Worm (Caenorhabditis elegans) whole organism, L4 larva: ENCODE results near the gene him-4.

ENCODE experiments used
- F37D6.2 ChIP-seq: sonication (generic microtip); optimal IDR thresholded peaks from 2 replicates; lab custom pipeline; 2016; ENCODE audit warnings: mild to moderate bottlenecking, missing genetic modification characterization, missing compliant biosample characterization
- Y5F2A.4 ChIP-seq: fragments of 200-800 bp; sonication (Bioruptor generic); optimal IDR thresholded peaks from 2 replicates; lab custom pipeline; 2018; ENCODE audit warnings: mild to moderate bottlenecking, missing genetic modification characterization, missing compliant biosample characterization
- Y75B8A.6 ChIP-seq: fragments of 200-800 bp; sonication (Bioruptor generic); IDR thresholded peaks from 2 replicates; pipeline ENCODE4 v1.3.6; 2022; ENCODE audit warnings: missing genetic modification reagents, missing genetic modification characterization, missing compliant biosample characterization
- aha-1 ChIP-seq: fragments of 150-350 bp; peaks from one replicate; lab custom pipeline; 2014; ENCODE audit warnings: missing biosample characterization, missing genetic modification characterization
- aly-2 ChIP-seq: sonication (generic microtip); optimal IDR thresholded peaks from 2 replicates; lab custom pipeline; 2018; ENCODE audit warnings: missing biosample characterization, missing genetic modification characterization
- arid-1 ChIP-seq: fragments of 200-800 bp; sonication (Bioruptor generic); conservative IDR thresholded peaks from 2 replicates; pipeline ENCODE4 v1.3.6; 2022; ENCODE audit warnings: missing genetic modification reagents, missing genetic modification characterization, missing compliant biosample characterization
- ceh-28 ChIP-seq: fragments of 150-350 bp; optimal IDR thresholded peaks from 2 replicates; lab custom pipeline; 2014; ENCODE audit warnings: missing biosample characterization, missing genetic modification reagents, missing genetic modification characterization
- ceh-32 ChIP-seq: sonication (generic microtip); optimal IDR thresholded peaks from 2 replicates; lab custom pipeline; 2016; ENCODE audit warnings: mild to moderate bottlenecking, missing genetic modification characterization, missing compliant biosample characterization; ENCODE audit not compliant: poor library complexity
- daf-16 ChIP-seq, 3 experiments: sonication (generic microtip); optimal IDR thresholded peaks; 2 replicates each; lab custom pipeline; 2016 to 2017; ENCODE audit warnings: missing genetic modification characterization in 3 of 3, missing genetic modification reagents in 3 of 3, mild to moderate bottlenecking in 2 of 3, missing compliant biosample characterization in 2 of 3, missing biosample characterization in 1 of 3, moderate library complexity in 1 of 3
- dmd-6 ChIP-seq: fragments of 200-800 bp; sonication (Bioruptor generic); IDR thresholded peaks from 2 replicates; pipeline ENCODE4 v1.3.6; 2022; ENCODE audit warnings: missing genetic modification reagents, missing genetic modification characterization, missing compliant biosample characterization
- dmd-8 ChIP-seq: fragments of 200-800 bp; sonication (Bioruptor generic); IDR thresholded peaks from 2 replicates; pipeline ENCODE4 v1.3.6; 2022; ENCODE audit warnings: missing genetic modification characterization, missing compliant biosample characterization
- duxl-1 ChIP-seq: sonication (generic microtip); optimal IDR thresholded peaks from 2 replicates; lab custom pipeline; 2016; ENCODE audit warnings: mild to moderate bottlenecking, missing genetic modification characterization, moderate library complexity, missing compliant biosample characterization; ENCODE audit not compliant: poor library complexity
- dve-1 ChIP-seq: sonication (generic microtip); optimal IDR thresholded peaks from 2 replicates; lab custom pipeline; 2017; ENCODE audit warnings: antibody characterized with exemption, mild to moderate bottlenecking, missing genetic modification characterization, missing compliant biosample characterization; ENCODE audit not compliant: insufficient read depth
- egl-27 ChIP-seq: sonication (generic microtip); optimal IDR thresholded peaks from 3 replicates; lab custom pipeline; 2017; ENCODE audit warnings: missing biosample characterization, missing genetic modification reagents, missing genetic modification characterization
- fkh-10 ChIP-seq: fragments of 150-350 bp; optimal IDR thresholded peaks from 2 replicates; lab custom pipeline; 2014; ENCODE audit warnings: missing biosample characterization, missing genetic modification reagents, missing genetic modification characterization
- hlh-11 ChIP-seq: fragments of 200-800 bp; sonication (Bioruptor generic); optimal IDR thresholded peaks from 2 replicates; lab custom pipeline; 2018; ENCODE audit warnings: mild to moderate bottlenecking, missing genetic modification characterization, missing compliant biosample characterization
- hlh-30 ChIP-seq: sonication (generic microtip); optimal IDR thresholded peaks from 2 replicates; lab custom pipeline; 2017; ENCODE audit warnings: antibody characterized with exemption, mild to moderate bottlenecking, missing genetic modification characterization, missing compliant biosample characterization; ENCODE audit not compliant: insufficient read depth
- hmg-1.1 ChIP-seq: fragments of 200-800 bp; sonication (Bioruptor generic); IDR thresholded peaks from 2 replicates; pipeline ENCODE4 v1.3.6; 2022; ENCODE audit warnings: missing genetic modification reagents, missing genetic modification characterization, missing compliant biosample characterization
- jun-1 ChIP-seq: fragments of 150-350 bp; optimal IDR thresholded peaks from 2 replicates; lab custom pipeline; 2014; ENCODE audit warnings: missing biosample characterization, missing genetic modification reagents, missing genetic modification characterization
- lim-7 ChIP-seq: fragments of 200-800 bp; sonication (Bioruptor generic); IDR thresholded peaks from 2 replicates; pipeline ENCODE4 v1.3.6; 2022; ENCODE audit warnings: missing genetic modification characterization, missing compliant biosample characterization
- lin-15B ChIP-seq: fragments of 150-350 bp; sonication (generic microtip); optimal IDR thresholded peaks from 3 replicates; lab custom pipeline; 2014; ENCODE audit warnings: missing biosample characterization, missing genetic modification characterization
- lin-38 ChIP-seq: fragments of 200-800 bp; sonication (Bioruptor generic); IDR thresholded peaks from 2 replicates; pipeline ENCODE4 v1.3.6; 2022; ENCODE audit warnings: missing genetic modification reagents, missing genetic modification characterization, missing compliant biosample characterization
- mes-2 ChIP-seq: sonication (generic microtip); optimal IDR thresholded peaks from 2 replicates; lab custom pipeline; 2016; ENCODE audit warnings: missing genotype, mild to moderate bottlenecking, missing genetic modification characterization, missing compliant biosample characterization; ENCODE audit not compliant: poor library complexity, severe bottlenecking
- mxl-2 ChIP-seq: fragments of 200-800 bp; sonication (Bioruptor generic); conservative IDR thresholded peaks from 2 replicates; pipeline ENCODE4 v1.3.6; 2022; ENCODE audit warnings: missing genetic modification reagents, missing genetic modification characterization, missing compliant biosample characterization
- nhr-102 ChIP-seq: sonication (generic microtip); optimal IDR thresholded peaks from 2 replicates; lab custom pipeline; 2016; ENCODE audit warnings: mild to moderate bottlenecking, missing genetic modification characterization, moderate library complexity, missing compliant biosample characterization
- nhr-28 ChIP-seq: fragments of 150-350 bp; optimal IDR thresholded peaks from 2 replicates; lab custom pipeline; 2014; ENCODE audit warnings: missing biosample characterization, missing genetic modification characterization
- nhr-41 ChIP-seq: fragments of 200-800 bp; sonication (Bioruptor generic); IDR thresholded peaks from 2 replicates; pipeline ENCODE4 v1.3.6; 2022; ENCODE audit warnings: missing genetic modification reagents, missing genetic modification characterization, missing compliant biosample characterization
- nhr-6 ChIP-seq: fragments of 150-350 bp; optimal IDR thresholded peaks from 2 replicates; lab custom pipeline; 2014; ENCODE audit warnings: missing biosample characterization, missing genetic modification characterization
- nhr-77 ChIP-seq: fragments of 150-350 bp; optimal IDR thresholded peaks from 2 replicates; lab custom pipeline; 2014; ENCODE audit warnings: missing biosample characterization, missing genetic modification characterization
- pha-4 ChIP-seq, 2 experiments: fragments of 150-350 bp in 1 of 2; fragments of 200-800 bp in 1 of 2; sonication (Bioruptor generic) in 1 of 2; IDR thresholded peaks in 1 of 2; optimal IDR thresholded peaks in 1 of 2; 2 replicates each; pipeline versions ENCODE4 v1.3.6 to Lab custom; 2014 to 2022; ENCODE audit warnings: missing genetic modification characterization in 2 of 2, missing genetic modification reagents in 2 of 2, missing biosample characterization in 1 of 2, missing compliant biosample characterization in 1 of 2
- php-3 ChIP-seq: fragments of 200-800 bp; sonication (Bioruptor generic); IDR thresholded peaks from 2 replicates; pipeline ENCODE4 v1.3.6; 2022; ENCODE audit warnings: missing genetic modification reagents, missing genetic modification characterization, missing compliant biosample characterization
- pqm-1 ChIP-seq: sonication (generic microtip); optimal IDR thresholded peaks from 2 replicates; lab custom pipeline; 2017; ENCODE audit warnings: missing biosample characterization, missing genetic modification characterization
- tag-97 ChIP-seq: fragments of 200-800 bp; sonication (Bioruptor generic); IDR thresholded peaks from 2 replicates; pipeline ENCODE4 v1.3.6; 2022; ENCODE audit warnings: missing genetic modification characterization, missing compliant biosample characterization
- tra-1 ChIP-seq: fragments of 200-800 bp; sonication (Bioruptor generic); IDR thresholded peaks from 2 replicates; pipeline ENCODE4 v1.3.6; 2022; ENCODE audit warnings: missing genetic modification reagents, missing genetic modification characterization, missing compliant biosample characterization
- unc-130 ChIP-seq: sonication (generic microtip); optimal IDR thresholded peaks from 2 replicates; lab custom pipeline; 2016; ENCODE audit warnings: missing genetic modification reagents, missing genetic modification characterization, missing compliant biosample characterization
- unc-62 ChIP-seq, 3 experiments: fragments of 150-350 bp in 1 of 3; sonication (generic microtip); optimal IDR thresholded peaks in 2 of 3; peaks in 1 of 3; 1 replicate in 1 of 3; 2 replicates in 2 of 3; lab custom pipeline; 2014 to 2017; ENCODE audit warnings: missing biosample characterization in 3 of 3, missing genetic modification characterization in 3 of 3, missing genetic modification reagents in 3 of 3, missing genotype in 1 of 3
- vab-7 ChIP-seq: fragments of 200-800 bp; sonication (Bioruptor generic); IDR thresholded peaks from 2 replicates; pipeline ENCODE4 v1.3.6; 2022; ENCODE audit warnings: missing genetic modification reagents, missing genetic modification characterization, missing compliant biosample characterization
- zfp-3 ChIP-seq: fragments of 200-800 bp; sonication (Bioruptor generic); conservative IDR thresholded peaks from 2 replicates; pipeline ENCODE4 v1.3.6; 2022; ENCODE audit warnings: missing genetic modification reagents, missing genetic modification characterization, missing compliant biosample characterization
- zip-11 ChIP-seq: fragments of 200-800 bp; sonication (Bioruptor generic); IDR thresholded peaks from 2 replicates; pipeline ENCODE4 v1.3.6; 2022; ENCODE audit warnings: missing genetic modification characterization, missing compliant biosample characterization
- zip-2 ChIP-seq: fragments of 150-350 bp; optimal IDR thresholded peaks from 2 replicates; lab custom pipeline; 2014; ENCODE audit warnings: missing biosample characterization, missing genetic modification characterization
- ztf-11 ChIP-seq: fragments of 150-350 bp; optimal IDR thresholded peaks from 2 replicates; lab custom pipeline; 2014; ENCODE audit warnings: missing biosample characterization, missing genetic modification characterization
- ztf-7 ChIP-seq: fragments of 150-350 bp; optimal IDR thresholded peaks from 2 replicates; lab custom pipeline; 2014; ENCODE audit warnings: missing biosample characterization, missing genetic modification characterization

him-4 gene

ce11 chrX:9774323-9774722 is 57.0 kb downstream of the him-4 start, which contains the start of gene T09B9.4:
TSS of gene T09B9.4 (minus strand) at chrX:9774352.
- peak; percentile 50 for TF ChIP-seq hlh-30 (tag; lab: Kevin White, UChicago)
- TF ChIP-seq hlh-11 (tag; lab: Kevin White, UChicago): peak; percentile 31
- TF ChIP-seq unc-130 (GFP tag; lab: Kevin White, UChicago): no peak
- no peak for TF ChIP-seq mxl-2
- peak; percentile 44 for TF ChIP-seq pqm-1 (tag; lab: Kevin White, UChicago)
- TF ChIP-seq nhr-6: peak; percentile 20
- TF ChIP-seq dmd-6 (GFP tag; lab: Robert Waterston, UW): peak; percentile 31; the same call in 1 of the 2 replicates
- TF ChIP-seq pha-4 (GFP tag; IDR thresholded peaks at IDR 0.05; lab: Robert Waterston, UW): no peak
- peak; percentile 32 for TF ChIP-seq pha-4 (tag; optimal IDR thresholded peaks at IDR 0.05; lab: Kevin White, UChicago)
- TF ChIP-seq dve-1: peak; percentile 23
- TF ChIP-seq hmg-1.1: 0 out of 2 replicates have a peak, but pooled peaks have one; percentile 36
- TF ChIP-seq daf-16 (GFP tag; optimal IDR thresholded peaks at IDR 0.05; lab: Kevin White, UChicago): no peak
- peak; percentile 21 for TF ChIP-seq daf-16 (tag; optimal IDR thresholded peaks at IDR 0.05; lab: Kevin White, UChicago)
- no peak for TF ChIP-seq fkh-10
- peak; percentile 8 for TF ChIP-seq nhr-28
- peak; percentile 89 for TF ChIP-seq lin-38 (GFP tag; lab: Robert Waterston, UW)

- TF ChIP-seq tag-97 (GFP tag; lab: Robert Waterston, UW) (0 out of 2 replicates have a peak, but pooled peaks have one; percentile 69), F37D6.2 (tag; lab: Kevin White, UChicago) (no peak)
These were observed 60.1 kb downstream of the him-4 start, which contains the start of gene T09B9.5 for ce11 chrX:9777481-9777880. TSS of gene T09B9.5 (plus strand) at chrX:9777781.

ce11 chrX:9782389-9782939 is 65.1 kb downstream of the him-4 start:
- TF ChIP-seq hlh-11 (tag; lab: Kevin White, UChicago) (no peak), zip-2 (no peak), duxl-1 (tag; lab: Kevin White, UChicago) (no peak), ceh-32 (tag; lab: Kevin White, UChicago) (no peak), daf-16 (GFP tag; optimal IDR thresholded peaks at IDR 0.05; lab: Kevin White, UChicago) (no peak), daf-16 (tag; optimal IDR thresholded peaks at IDR 0.05; lab: Kevin White, UChicago) (peak; percentile 41), pqm-1 (tag; lab: Kevin White, UChicago) (peak; percentile 58), lin-15B (tag; lab: Kevin White, UChicago) (no peak), arid-1 (no peak), php-3 (GFP tag; lab: Robert Waterston, UW) (peak; percentile 10; the same call in 1 of the 2 replicates), ceh-28 (tag; lab: Kevin White, UChicago) (no peak), F37D6.2 (tag; lab: Kevin White, UChicago) (no peak), dmd-6 (GFP tag; lab: Robert Waterston, UW) (peak; percentile 23; the same call in 1 of the 2 replicates), tra-1 (no peak), vab-7 (GFP tag; lab: Robert Waterston, UW) (no peak), tag-97 (GFP tag; lab: Robert Waterston, UW) (no peak), zip-11 (GFP tag; lab: Robert Waterston, UW) (no peak), unc-62 (GFP tag; optimal IDR thresholded peaks at IDR 0.05 in 1 of 2; lab: Kevin White, UChicago) (peak in 1 of 2 experiments; percentile 10), unc-62 (tag; optimal IDR thresholded peaks at IDR 0.05; lab: Kevin White, UChicago) (no peak), aha-1 (peak; percentile 44), aly-2 (tag; lab: Kevin White, UChicago) (no peak), ztf-7 (tag; lab: Kevin White, UChicago) (no peak), Y5F2A.4 (GFP tag; lab: Kevin White, UChicago) (no peak)
- TF ChIP-seq, all 104 proteins: peak for 6

ce11 chrX:9785865-9786264 is 68.5 kb downstream of the him-4 start:
- TF ChIP-seq mes-2 (tag; lab: Kevin White, UChicago) (peak; percentile 20), nhr-6 (peak; percentile 52), zfp-3 (GFP tag; lab: Robert Waterston, UW) (no peak), php-3 (GFP tag; lab: Robert Waterston, UW) (no peak), lim-7 (GFP tag; lab: Robert Waterston, UW) (no peak), dve-1 (no peak), nhr-41 (no peak), nhr-77 (tag; lab: Kevin White, UChicago) (no peak), ztf-7 (tag; lab: Kevin White, UChicago) (no peak), ztf-11 (tag; lab: Kevin White, UChicago) (no peak), aly-2 (tag; lab: Kevin White, UChicago) (no peak), egl-27 (tag; lab: Kevin White, UChicago) (no peak), dmd-8 (no peak), lin-38 (GFP tag; lab: Robert Waterston, UW) (no peak), jun-1 (tag; lab: Kevin White, UChicago) (no peak), nhr-102 (tag; lab: Kevin White, UChicago) (no peak), Y75B8A.6 (GFP tag; lab: Robert Waterston, UW) (no peak)
